Fruit fly (Drosophila melanogaster): ENCODE data around the gene CG11444.

The CG11444 gene

DNA sequence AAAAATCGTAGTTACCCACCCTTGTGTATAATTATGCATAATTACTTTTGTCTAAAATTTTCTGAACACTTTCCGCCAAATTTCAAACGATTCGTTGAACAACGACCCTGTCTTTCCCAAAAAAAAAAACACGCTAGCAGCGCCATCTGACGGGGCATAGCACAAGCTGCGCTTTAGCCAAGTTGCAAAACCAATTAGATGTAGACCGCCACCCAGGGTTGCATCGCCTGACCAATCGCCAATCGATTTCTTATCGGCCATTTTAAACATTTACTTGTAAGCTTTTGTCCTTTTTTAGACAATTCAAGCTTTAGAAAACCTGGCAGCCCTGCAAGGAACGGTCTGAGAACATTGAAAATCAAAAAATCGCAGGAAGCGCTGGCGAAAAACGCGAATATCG, 24.3 kb downstream of the CG11444 start, which contains the start of gene CG3556 (continued):
- TF ChIP-seq ewg (GFP tag; optimal IDR thresholded peaks at IDR 0.05) (peak; percentile 51), Asciz (GFP tag; optimal IDR thresholded peaks at IDR 0.05) (no peak), Hsf (GFP tag; optimal IDR thresholded peaks at IDR 0.05) (peak; percentile 27), CG43689 (GFP tag; IDR thresholded peaks at IDR 0.05) (no peak), Hr51 (GFP tag; optimal IDR thresholded peaks at IDR 0.05) (peak in 1 of 2 experiments; percentile 28), pb (GFP tag; optimal IDR thresholded peaks at IDR 0.05) (no peak), CG7745 (tag; optimal IDR thresholded peaks at IDR 0.05) (no peak), wor (GFP tag; IDR thresholded peaks at IDR 0.05) (no peak), so (GFP tag; IDR thresholded peaks at IDR 0.05) (0 out of 3 replicates have a peak, but pooled peaks have one; percentile 30), CG18764 (GFP tag; optimal IDR thresholded peaks at IDR 0.05) (peak; percentile 22), Jarid2 (GFP tag; optimal IDR thresholded peaks at IDR 0.05) (no peak), sens-2 (GFP tag; IDR thresholded peaks at IDR 0.05) (no peak), CG4424 (GFP tag; optimal IDR thresholded peaks at IDR 0.05) (peak; percentile 34), mld (GFP tag; IDR thresholded peaks at IDR 0.05; ENCODE audit: partially characterized antibody) (0 out of 3 replicates have a peak, but pooled peaks have one; percentile 32), zf30C (GFP tag; optimal IDR thresholded peaks at IDR 0.05) (no peak), dmrt11E (tag; optimal IDR thresholded peaks at IDR 0.05) (peak; percentile 23), pan (optimal IDR thresholded peaks at IDR 0.05) (no peak), pan (GFP tag; optimal IDR thresholded peaks at IDR 0.05 in 1 of 2, IDR thresholded peaks at IDR 0.05 in 1 of 2) (peak in 1 of 2 experiments; percentile 55), Doc2 (GFP tag; IDR thresholded peaks at IDR 0.05) (no peak), CG2875 (GFP tag; optimal IDR thresholded peaks at IDR 0.05) (peak; percentile 21), CG7357 (GFP tag; IDR thresholded peaks at IDR 0.05) (no peak), bcd (GFP tag; optimal IDR thresholded peaks at IDR 0.05) (no peak), dmrt99B (tag; optimal IDR thresholded peaks at IDR 0.05) (no peak), CoRest (tag; optimal IDR thresholded peaks at IDR 0.05) (peak; percentile 53), CG18619 (GFP tag; optimal IDR thresholded peaks at IDR 0.05) (peak; percentile 14), hth (optimal IDR thresholded peaks at IDR 0.05) (no peak), wdn (GFP tag; IDR thresholded peaks at IDR 0.05) (no peak), stc (GFP tag; IDR thresholded peaks at IDR 0.05) (0 out of 2 replicates have a peak, but pooled peaks have one; percentile 10), CG11504 (tag; optimal IDR thresholded peaks at IDR 0.05) (no peak), Sry-β (GFP tag; optimal IDR thresholded peaks at IDR 0.05) (no peak), seq (GFP tag; IDR thresholded peaks at IDR 0.05) (no peak), Trl (optimal IDR thresholded peaks at IDR 0.05) (no peak), Trl (GFP tag; optimal IDR thresholded peaks at IDR 0.05) (peak; percentile 44), lola (GFP tag; optimal IDR thresholded peaks at IDR 0.05) (no peak), Vsx1 (GFP tag; optimal IDR thresholded peaks at IDR 0.05) (no peak), dm (GFP tag; optimal IDR thresholded peaks at IDR 0.05) (peak; percentile 50), zen (tag; optimal IDR thresholded peaks at IDR 0.05) (peak; percentile 31), trh (GFP tag; optimal IDR thresholded peaks at IDR 0.05) (no peak), zfh2 (GFP tag; optimal IDR thresholded peaks at IDR 0.05) (peak; percentile 13), ato (GFP tag; IDR thresholded peaks at IDR 0.05; ENCODE audit: partially characterized antibody) (peak; percentile 61; the same call in 1 of the 2 replicates), CG12299 (tag; optimal IDR thresholded peaks at IDR 0.05) (no peak), CG17186 (GFP tag; optimal IDR thresholded peaks at IDR 0.05) (peak; percentile 19), Fer2 (tag; optimal IDR thresholded peaks at IDR 0.05) (no peak), Gsc (GFP tag; IDR thresholded peaks at IDR 0.05) (no peak), CG16815 (GFP tag; optimal IDR thresholded peaks at IDR 0.05) (no peak), CG11093 (GFP tag; IDR thresholded peaks at IDR 0.05) (no peak), insv (GFP tag; optimal IDR thresholded peaks at IDR 0.05) (no peak), disco-r (GFP tag; optimal IDR thresholded peaks at IDR 0.05) (peak; percentile 10), Ptx1 (GFP tag; IDR thresholded peaks at IDR 0.05) (peak; percentile 57), wek (GFP tag; optimal IDR thresholded peaks at IDR 0.05) (no peak), CG12659 (GFP tag; optimal IDR thresholded peaks at IDR 0.05) (peak; percentile 71)

Measured in whole organism, embryonic.